Worm (Caenorhabditis elegans) whole organism, L4 larva: Measurements from ENCODE around the gene rpl-23.

Experiments
- F44E2.7 ChIP-seq: fragments of 200-800 bp; sonication (Bioruptor generic); IDR thresholded peaks from 2 replicates; pipeline ENCODE4 v2.1.2; 2022; ENCODE audit warnings: missing genetic modification characterization, missing compliant biosample characterization
- ceh-28 ChIP-seq: fragments of 150-350 bp; optimal IDR thresholded peaks from 2 replicates; lab custom pipeline; 2014; ENCODE audit warnings: missing biosample characterization, missing genetic modification reagents, missing genetic modification characterization
- ces-1 ChIP-seq: fragments of 150-350 bp; sonication (generic microtip); optimal IDR thresholded peaks from 4 replicates; lab custom pipeline; 2014; ENCODE audit warnings: missing biosample characterization, missing genetic modification reagents, missing genetic modification characterization
- lin-15B ChIP-seq: fragments of 150-350 bp; sonication (generic microtip); optimal IDR thresholded peaks from 3 replicates; lab custom pipeline; 2014; ENCODE audit warnings: missing biosample characterization, missing genetic modification characterization
- lin-29 ChIP-seq: fragments of 200-800 bp; sonication (Bioruptor generic); IDR thresholded peaks from 2 replicates; pipeline ENCODE4 v1.3.6; 2022; ENCODE audit warnings: missing genetic modification reagents, missing genetic modification characterization, missing compliant biosample characterization
- nhr-6 ChIP-seq: fragments of 150-350 bp; optimal IDR thresholded peaks from 2 replicates; lab custom pipeline; 2014; ENCODE audit warnings: missing biosample characterization, missing genetic modification characterization
- snpc-4 ChIP-seq: fragments of 150-350 bp; optimal IDR thresholded peaks from 2 replicates; lab custom pipeline; 2014; ENCODE audit warnings: missing biosample characterization, missing genetic modification characterization
- unc-39 ChIP-seq: sonication (generic microtip); optimal IDR thresholded peaks from 2 replicates; lab custom pipeline; 2017; ENCODE audit warnings: missing biosample characterization, missing genetic modification characterization
- zfp-3 ChIP-seq: fragments of 200-800 bp; sonication (Bioruptor generic); conservative IDR thresholded peaks from 2 replicates; pipeline ENCODE4 v1.3.6; 2022; ENCODE audit warnings: missing genetic modification reagents, missing genetic modification characterization, missing compliant biosample characterization
- ztf-11 ChIP-seq: fragments of 150-350 bp; optimal IDR thresholded peaks from 2 replicates; lab custom pipeline; 2014; ENCODE audit warnings: missing biosample characterization, missing genetic modification characterization

DNA sequence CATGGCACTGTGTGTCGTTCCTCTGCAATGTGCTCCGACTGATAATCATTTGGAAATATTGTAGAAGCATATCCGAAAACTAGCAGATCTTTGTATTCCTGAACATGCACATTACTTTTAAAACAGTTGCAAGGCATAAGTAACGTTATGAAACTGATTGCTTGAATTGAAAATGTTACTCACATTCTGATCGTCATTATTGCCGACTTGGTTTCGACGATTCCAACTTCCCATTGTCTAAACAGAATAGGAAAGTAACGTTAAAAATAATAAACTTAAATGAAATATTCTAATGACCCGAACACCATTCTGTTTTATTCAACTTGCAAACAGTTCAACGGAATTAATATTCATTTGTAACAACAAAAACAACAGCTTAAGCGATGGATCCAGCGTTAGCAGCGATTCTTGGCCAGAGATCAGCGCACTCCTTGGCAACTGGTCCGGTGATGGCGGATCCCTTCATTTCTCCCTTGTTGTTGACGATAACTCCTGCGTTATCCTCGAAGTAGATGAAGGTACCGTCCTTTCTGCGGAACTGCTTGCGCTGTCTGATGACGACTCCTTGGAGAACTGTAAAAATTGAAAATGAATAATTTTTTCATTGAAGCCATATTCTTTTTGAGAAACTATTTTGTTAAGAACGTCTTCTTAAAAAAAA, 569 bp downstream of the rpl-23 start, which contains the start of gene swp-1:
- TF ChIP-seq nhr-6 (tag; lab: Kevin White, UChicago) (no peak), snpc-4 (tag; lab: Kevin White, UChicago) (no peak), lin-29 (GFP tag; lab: Robert Waterston, UW) (no peak), ceh-28 (tag; lab: Kevin White, UChicago) (no peak), F44E2.7 (GFP tag; lab: Robert Waterston, UW) (no peak), ztf-11 (tag; lab: Kevin White, UChicago) (no peak), ces-1 (GFP tag; lab: Kevin White, UChicago) (no peak), zfp-3 (0 out of 2 replicates have a peak, but pooled peaks have one; percentile 12), lin-15B (tag; lab: Kevin White, UChicago) (no peak), unc-39 (tag; lab: Kevin White, UChicago) (no peak)
